Fruit fly (Drosophila melanogaster): ENCODE data around the gene Jon25Bii.

dm6 chr2L:4930541-4930940 lies 22.4 kb downstream of the Jon25Bii start:
- TF ChIP-seq CG8478 (optimal IDR thresholded peaks at IDR 0.05) (no peak), psq (optimal IDR thresholded peaks at IDR 0.05) (no peak), Dll (optimal IDR thresholded peaks at IDR 0.05) (no peak), usp (GFP tag; optimal IDR thresholded peaks at IDR 0.05) (no peak)

Measured in whole organism.